Worm (Caenorhabditis elegans) whole organism, L1 larva: ENCODE results near the gene F19B10.5.

Source experiments
- F16B12.6 ChIP-seq: fragments of 150-350 bp; optimal IDR thresholded peaks from 2 replicates; lab custom pipeline; 2014; ENCODE audit warnings: missing biosample characterization, missing genetic modification characterization
- alr-1 ChIP-seq: fragments of 200-800 bp; sonication (Bioruptor generic); optimal IDR thresholded peaks from 2 replicates; lab custom pipeline; 2018; ENCODE audit warnings: borderline replicate concordance, mild to moderate bottlenecking, missing genetic modification characterization, missing compliant biosample characterization
- aly-2 ChIP-seq: fragments of 150-350 bp; optimal IDR thresholded peaks from 2 replicates; lab custom pipeline; 2014; ENCODE audit warnings: missing biosample characterization, missing genetic modification characterization
- ceh-63 ChIP-seq: fragments of 200-800 bp; sonication (Bioruptor generic); optimal IDR thresholded peaks from 2 replicates; lab custom pipeline; 2018; ENCODE audit warnings: mild to moderate bottlenecking, missing genetic modification characterization, missing compliant biosample characterization
- ceh-8 ChIP-seq: fragments of 200-800 bp; sonication (Bioruptor generic); optimal IDR thresholded peaks from 2 replicates; lab custom pipeline; 2018; ENCODE audit warnings: mild to moderate bottlenecking, missing genetic modification characterization, moderate library complexity, missing compliant biosample characterization
- ceh-88 ChIP-seq: fragments of 200-800 bp; sonication (Bioruptor generic); IDR thresholded peaks from 2 replicates; pipeline ENCODE4 v1.3.6; 2022; ENCODE audit warnings: missing genetic modification characterization, missing compliant biosample characterization
- ces-1 ChIP-seq: fragments of 150-350 bp; optimal IDR thresholded peaks from 2 replicates; lab custom pipeline; 2014; ENCODE audit warnings: missing biosample characterization, missing genetic modification reagents, missing genetic modification characterization
- dpl-1 ChIP-seq, 3 experiments: fragments of 150-350 bp in 2 of 3; sonication (generic microtip) in 1 of 3; optimal IDR thresholded peaks; 2 replicates each; lab custom pipeline; 2014 to 2017; ENCODE audit warnings: missing biosample characterization in 3 of 3, missing genetic modification characterization in 3 of 3, missing genetic modification reagents in 3 of 3
- efl-3 ChIP-seq: fragments of 200-800 bp; sonication (Bioruptor generic); optimal IDR thresholded peaks from 2 replicates; lab custom pipeline; 2018; ENCODE audit warnings: mild to moderate bottlenecking, missing genetic modification characterization, missing compliant biosample characterization
- egl-13 ChIP-seq: sonication (generic microtip); optimal IDR thresholded peaks from 2 replicates; lab custom pipeline; 2016; ENCODE audit warnings: missing genotype, missing genetic modification reagents, missing genetic modification characterization, missing compliant biosample characterization
- egl-27 ChIP-seq, 2 experiments: fragments of 150-350 bp in 1 of 2; sonication (generic microtip); optimal IDR thresholded peaks; 3 replicates each; lab custom pipeline; 2017 to 2018; ENCODE audit warnings: missing biosample characterization in 2 of 2, missing genetic modification characterization in 2 of 2, missing genetic modification reagents in 2 of 2
- elt-3 ChIP-seq, 6 experiments: fragments of 150-350 bp in 1 of 6; sonication (generic microtip); optimal IDR thresholded peaks; 2 replicates each; lab custom pipeline; 2017 to 2018; ENCODE audit warnings: missing biosample characterization in 6 of 6, missing genetic modification characterization in 6 of 6, inconsistent platforms in 1 of 6
- fkh-10 ChIP-seq: sonication (generic microtip); optimal IDR thresholded peaks from 2 replicates; lab custom pipeline; 2017; ENCODE audit warnings: missing biosample characterization, missing genetic modification reagents, missing genetic modification characterization
- fkh-4 ChIP-seq: sonication (generic microtip); optimal IDR thresholded peaks from 2 replicates; lab custom pipeline; 2016; ENCODE audit warnings: missing compliant biosample characterization, missing genetic modification characterization, borderline replicate concordance
- fkh-8 ChIP-seq: sonication (generic microtip); optimal IDR thresholded peaks from 2 replicates; lab custom pipeline; 2016; ENCODE audit warnings: mild to moderate bottlenecking, missing genetic modification characterization, missing compliant biosample characterization
- fos-1 ChIP-seq: fragments of 150-350 bp; optimal IDR thresholded peaks from 2 replicates; lab custom pipeline; 2014; ENCODE audit warnings: missing biosample characterization, missing genetic modification characterization
- hlh-17 ChIP-seq: fragments of 200-800 bp; sonication (Bioruptor generic); optimal IDR thresholded peaks from 2 replicates; lab custom pipeline; 2018; ENCODE audit warnings: missing genetic modification characterization, mild to moderate bottlenecking, missing compliant biosample characterization, moderate library complexity, borderline replicate concordance
- isw-1 ChIP-seq: fragments of 200-800 bp; sonication (Bioruptor generic); IDR thresholded peaks from 2 replicates; pipeline ENCODE4 v1.3.6; 2022; ENCODE audit warnings: missing genetic modification characterization, missing compliant biosample characterization
- lin-13 ChIP-seq: fragments of 150-350 bp; optimal IDR thresholded peaks from 2 replicates; lab custom pipeline; 2014; ENCODE audit warnings: missing biosample characterization, missing genetic modification reagents, missing genetic modification characterization
- lin-35 ChIP-seq, 2 experiments: fragments of 150-350 bp; optimal IDR thresholded peaks; 2 replicates each; lab custom pipeline; 2014; ENCODE audit warnings: missing biosample characterization in 2 of 2, missing genetic modification characterization in 2 of 2, missing genetic modification reagents in 2 of 2
- lin-39 ChIP-seq: fragments of 150-350 bp; optimal IDR thresholded peaks from 2 replicates; lab custom pipeline; 2014; ENCODE audit warnings: missing biosample characterization, missing genetic modification reagents, missing genetic modification characterization
- lir-3 ChIP-seq: sonication (generic microtip); optimal IDR thresholded peaks from 2 replicates; lab custom pipeline; 2016; ENCODE audit warnings: mild to moderate bottlenecking, missing genetic modification characterization, moderate library complexity, missing compliant biosample characterization; ENCODE audit not compliant: poor library complexity
- mep-1 ChIP-seq: fragments of 150-350 bp; optimal IDR thresholded peaks from 2 replicates; lab custom pipeline; 2014; ENCODE audit warnings: missing biosample characterization, missing genetic modification characterization
- nhr-12 ChIP-seq: sonication (generic microtip); optimal IDR thresholded peaks from 2 replicates; lab custom pipeline; 2017; ENCODE audit warnings: missing biosample characterization, missing genetic modification characterization
- nhr-19 ChIP-seq: fragments of 200-800 bp; sonication (Bioruptor generic); conservative IDR thresholded peaks from 2 replicates; pipeline ENCODE4 v1.3.6; 2022; ENCODE audit warnings: missing genetic modification characterization, missing compliant biosample characterization
- nhr-20 ChIP-seq: sonication (generic microtip); optimal IDR thresholded peaks from 2 replicates; lab custom pipeline; 2016; ENCODE audit warnings: mild to moderate bottlenecking, missing genetic modification characterization, missing compliant biosample characterization
- nhr-28 ChIP-seq: fragments of 150-350 bp; optimal IDR thresholded peaks from 2 replicates; lab custom pipeline; 2014; ENCODE audit warnings: missing biosample characterization, missing genetic modification characterization
- nhr-71 ChIP-seq: sonication (generic microtip); optimal IDR thresholded peaks from 2 replicates; lab custom pipeline; 2016; ENCODE audit warnings: mild to moderate bottlenecking, missing genetic modification characterization, moderate library complexity, missing compliant biosample characterization
- nhr-76 ChIP-seq: sonication (generic microtip); optimal IDR thresholded peaks from 2 replicates; lab custom pipeline; 2017; ENCODE audit warnings: missing biosample characterization, missing genetic modification characterization
- nhr-77 ChIP-seq: fragments of 150-350 bp; optimal IDR thresholded peaks from 2 replicates; lab custom pipeline; 2014; ENCODE audit warnings: missing biosample characterization, missing genetic modification characterization
- nhr-85 ChIP-seq: sonication (generic microtip); peaks from one replicate; lab custom pipeline; 2016; ENCODE audit warnings: missing genetic modification characterization, inconsistent platforms, missing compliant biosample characterization
- pag-3 ChIP-seq: sonication (generic microtip); optimal IDR thresholded peaks from 2 replicates; lab custom pipeline; 2017; ENCODE audit warnings: missing genetic modification characterization, mild to moderate bottlenecking, missing compliant biosample characterization, antibody characterized with exemption, borderline replicate concordance; ENCODE audit not compliant: insufficient read depth
- pqm-1 ChIP-seq: sonication (generic microtip); optimal IDR thresholded peaks from 3 replicates; lab custom pipeline; 2017; ENCODE audit warnings: missing biosample characterization, missing genetic modification characterization
- skn-1 ChIP-seq: fragments of 150-350 bp; optimal IDR thresholded peaks from 2 replicates; lab custom pipeline; 2014; ENCODE audit warnings: missing biosample characterization, missing genetic modification characterization
- snpc-4 ChIP-seq: fragments of 150-350 bp; optimal IDR thresholded peaks from 2 replicates; lab custom pipeline; 2014; ENCODE audit warnings: missing biosample characterization, missing genetic modification characterization
- sox-4 ChIP-seq: sonication (generic microtip); optimal IDR thresholded peaks from 2 replicates; lab custom pipeline; 2016; ENCODE audit warnings: missing genetic modification characterization, missing compliant biosample characterization
- sup-37 ChIP-seq: fragments of 200-800 bp; sonication (Bioruptor generic); optimal IDR thresholded peaks from 2 replicates; lab custom pipeline; 2018; ENCODE audit warnings: mild to moderate bottlenecking, missing genetic modification characterization, missing compliant biosample characterization
- tbx-2 ChIP-seq: sonication (generic microtip); optimal IDR thresholded peaks from 2 replicates; lab custom pipeline; 2016; ENCODE audit warnings: missing genetic modification characterization, missing compliant biosample characterization
- unc-62 ChIP-seq: fragments of 150-350 bp; optimal IDR thresholded peaks from 2 replicates; lab custom pipeline; 2014; ENCODE audit warnings: missing biosample characterization, missing genetic modification reagents, missing genetic modification characterization
- unc-86 ChIP-seq: sonication (generic microtip); optimal IDR thresholded peaks from 2 replicates; lab custom pipeline; 2016; ENCODE audit warnings: missing genetic modification characterization, missing compliant biosample characterization
- xbp-1 ChIP-seq: sonication (generic microtip); optimal IDR thresholded peaks from 2 replicates; lab custom pipeline; 2016; ENCODE audit warnings: missing genetic modification characterization, missing compliant biosample characterization
- ztf-11 ChIP-seq, 2 experiments: sonication (generic microtip); optimal IDR thresholded peaks; 2 replicates each; lab custom pipeline; 2016 to 2017; ENCODE audit warnings: missing genetic modification characterization in 2 of 2, missing biosample characterization in 1 of 2, missing compliant biosample characterization in 1 of 2
- ztf-4 ChIP-seq: fragments of 150-350 bp; optimal IDR thresholded peaks from 2 replicates; lab custom pipeline; 2014; ENCODE audit warnings: missing biosample characterization, missing genetic modification characterization

Gene F19B10.5

DNA sequence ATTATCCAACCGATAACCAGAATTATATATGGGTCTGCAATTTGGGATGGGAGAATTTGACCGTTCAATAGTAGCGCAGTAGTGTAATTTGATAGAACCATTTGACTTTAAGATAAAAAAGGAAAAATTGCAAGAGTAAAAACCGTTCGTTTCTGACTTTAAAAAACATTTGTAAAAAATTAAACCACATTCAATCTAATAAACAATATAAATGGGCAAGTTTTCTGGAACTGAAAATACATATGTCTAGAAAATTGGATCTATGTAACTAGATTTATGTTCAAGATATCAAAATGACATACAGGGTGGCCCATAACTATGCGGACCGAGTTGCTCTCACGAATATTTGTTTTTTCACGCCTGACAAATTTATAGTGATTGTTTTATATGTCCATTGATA is 39.2 kb downstream of the F19B10.5 start, which contains the start of gene srx-102:
Gene srx-102, minus strand, starts transcription at position 101 of the 400 bp plus-strand sequence.
- TF ChIP-seq nhr-12 (tag; lab: Kevin White, UChicago) (no peak), skn-1 (tag; lab: Kevin White, UChicago) (no peak), unc-62 (GFP tag; lab: Kevin White, UChicago) (no peak), tbx-2 (tag; lab: Kevin White, UChicago) (no peak), snpc-4 (tag; lab: Kevin White, UChicago) (no peak), lin-13 (GFP tag; lab: Kevin White, UChicago) (no peak), ceh-8 (no peak), nhr-71 (no peak), egl-27 (tag; optimal IDR thresholded peaks at IDR 0.05; lab: Kevin White, UChicago) (no peak), sox-4 (no peak), nhr-20 (tag; lab: Kevin White, UChicago) (no peak), isw-1 (GFP tag; lab: Robert Waterston, UW) (no peak), unc-86 (no peak), fkh-4 (tag; lab: Kevin White, UChicago) (no peak), xbp-1 (tag; lab: Kevin White, UChicago) (no peak), ztf-11 (tag; optimal IDR thresholded peaks at IDR 0.05; lab: Kevin White, UChicago) (no peak), ceh-63 (no peak)
- TF ChIP-seq, all 84 proteins: peak for 0

DNA sequence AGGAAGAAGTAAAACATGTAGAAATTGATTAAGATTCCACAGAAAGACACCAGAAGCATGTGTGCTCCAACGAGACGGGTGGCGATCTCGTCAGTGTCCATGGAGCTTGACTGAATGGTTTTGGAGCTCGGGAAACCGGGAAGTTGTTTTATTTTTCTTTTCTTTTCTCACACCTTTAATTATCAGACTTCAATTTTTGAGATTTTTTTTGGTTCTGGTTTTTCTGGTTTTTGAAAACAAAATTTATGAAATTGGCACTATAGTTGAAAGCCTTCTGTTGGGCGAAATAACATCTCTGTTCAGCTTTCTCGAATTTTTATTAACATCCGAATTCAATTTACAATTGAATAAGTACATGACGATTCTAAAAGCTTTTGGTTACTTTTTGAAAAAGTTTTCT is 44.1 kb downstream of the F19B10.5 start, which contains the start of gene srx-104:
Gene srx-104, minus strand, starts transcription at position 101 of the 400 bp plus-strand sequence.
- no peak for TF ChIP-seq lin-35 (GFP tag; optimal IDR thresholded peaks at IDR 0.05; lab: Kevin White, UChicago)
- TF ChIP-seq ceh-88 = no peak
- no peak for TF ChIP-seq ztf-11 (tag; optimal IDR thresholded peaks at IDR 0.05; lab: Kevin White, UChicago)
- TF ChIP-seq aly-2 (tag; lab: Kevin White, UChicago) = no peak
- no peak for TF ChIP-seq mep-1 (tag; lab: Kevin White, UChicago)
- no peak for TF ChIP-seq hlh-17 (GFP tag; lab: Kevin White, UChicago)
- no peak for TF ChIP-seq egl-27 (tag; optimal IDR thresholded peaks at IDR 0.05; lab: Kevin White, UChicago)
- TF ChIP-seq lir-3 (tag; lab: Kevin White, UChicago) = no peak
- no peak for TF ChIP-seq efl-3
- TF ChIP-seq nhr-12 (tag; lab: Kevin White, UChicago) = no peak
- TF ChIP-seq F16B12.6 (tag; lab: Kevin White, UChicago) = no peak
- TF ChIP-seq pqm-1 (tag; lab: Kevin White, UChicago) = no peak
- no peak for TF ChIP-seq sox-4
- no peak for TF ChIP-seq nhr-28 (tag; lab: Kevin White, UChicago)
- TF ChIP-seq fkh-10 (GFP tag; lab: Kevin White, UChicago) = no peak
- no peak for TF ChIP-seq dpl-1 (GFP tag; optimal IDR thresholded peaks at IDR 0.05; lab: Kevin White, UChicago)
- TF ChIP-seq alr-1 (tag; lab: Kevin White, UChicago) = no peak

DNA sequence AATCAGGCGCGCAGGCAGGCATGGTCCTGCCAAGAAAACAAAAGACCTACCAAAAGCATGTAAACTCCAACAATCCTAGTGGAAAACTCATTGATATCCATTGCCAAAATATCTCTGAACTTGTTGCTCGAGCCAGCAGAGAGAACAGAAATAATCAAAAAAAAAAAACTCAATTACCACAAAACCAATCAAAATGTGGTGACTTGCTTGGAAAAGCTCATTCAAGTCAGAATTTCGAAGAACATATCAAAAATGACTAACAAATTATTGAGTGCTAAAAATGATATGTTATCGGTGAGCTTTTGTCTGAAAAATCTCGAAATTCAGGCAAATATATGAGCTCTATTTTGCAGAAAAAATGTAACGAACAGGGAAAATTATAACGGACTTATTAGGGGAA is 45.8 kb downstream of the F19B10.5 start, which contains the start of gene srx-105:
Gene srx-105, minus strand, starts transcription at position 101 of the 400 bp plus-strand sequence.
- no peak for TF ChIP-seq fkh-4 (tag; lab: Kevin White, UChicago)
- TF ChIP-seq skn-1 (tag; lab: Kevin White, UChicago) = no peak
- TF ChIP-seq nhr-19 (GFP tag; lab: Robert Waterston, UW) = no peak
- no peak for TF ChIP-seq fkh-8 (tag; lab: Kevin White, UChicago)
- TF ChIP-seq egl-13 (tag; lab: Kevin White, UChicago) = no peak
- TF ChIP-seq sup-37 = no peak
- no peak for TF ChIP-seq ztf-4 (tag; lab: Kevin White, UChicago)
- TF ChIP-seq pag-3 (tag; lab: Kevin White, UChicago) = no peak
- no peak for TF ChIP-seq pqm-1 (tag; lab: Kevin White, UChicago)
- no peak for TF ChIP-seq ces-1 (GFP tag; lab: Kevin White, UChicago)
- no peak for TF ChIP-seq nhr-20 (tag; lab: Kevin White, UChicago)
- no peak for TF ChIP-seq nhr-28 (tag; lab: Kevin White, UChicago)
- TF ChIP-seq elt-3 (tag; optimal IDR thresholded peaks at IDR 0.05; lab: Kevin White, UChicago) = no peak
- no peak for TF ChIP-seq nhr-85 (tag; lab: Kevin White, UChicago)
- TF ChIP-seq lin-39 = no peak
- no peak for TF ChIP-seq fos-1 (tag; lab: Kevin White, UChicago)
- no peak for TF ChIP-seq nhr-76 (tag; lab: Kevin White, UChicago)
- no peak for TF ChIP-seq nhr-77 (tag; lab: Kevin White, UChicago)
